Fruit fly (Drosophila melanogaster): ENCODE data around the gene sgl.

The sgl gene

dm6 chr3L:6925843-6926242, 38.7 kb downstream of the sgl start (continued):
- no peak for TF ChIP-seq knrl (GFP tag; IDR thresholded peaks at IDR 0.05; ENCODE audit: partially characterized antibody)
- TF ChIP-seq CG8478 (optimal IDR thresholded peaks at IDR 0.05), result peak; percentile 11
- no peak for TF ChIP-seq CG10321 (GFP tag; IDR thresholded peaks at IDR 0.05)
- TF ChIP-seq HmgZ (tag; optimal IDR thresholded peaks at IDR 0.05), result no peak
- TF ChIP-seq CG7928 (GFP tag; optimal IDR thresholded peaks at IDR 0.05), result no peak
- TF ChIP-seq CG17385 (GFP tag; optimal IDR thresholded peaks at IDR 0.05), result peak; percentile 87
- TF ChIP-seq NC2α (GFP tag; optimal IDR thresholded peaks at IDR 0.05), result no peak
- TF ChIP-seq da (GFP tag; optimal IDR thresholded peaks at IDR 0.05), result no peak
- TF ChIP-seq CG16813 (GFP tag; IDR thresholded peaks at IDR 0.05; ENCODE audit: partially characterized antibody), result no peak
- TF ChIP-seq Deaf1 (tag; optimal IDR thresholded peaks at IDR 0.05), result peak; percentile 69
- no peak for TF ChIP-seq CG1529 (GFP tag; optimal IDR thresholded peaks at IDR 0.05)
- TF ChIP-seq peb (GFP tag; IDR thresholded peaks at IDR 0.05), result no peak
- no peak for TF ChIP-seq Poxn (GFP tag; IDR thresholded peaks at IDR 0.05)
- peak; percentile 79 for TF ChIP-seq cg (GFP tag; optimal IDR thresholded peaks at IDR 0.05)
- no peak for TF ChIP-seq CG9215 (GFP tag; IDR thresholded peaks at IDR 0.05)
- TF ChIP-seq CG10959 (GFP tag; IDR thresholded peaks at IDR 0.05), result 0 out of 2 replicates have a peak, but pooled peaks have one; percentile 31
- no peak for TF ChIP-seq corto (GFP tag; optimal IDR thresholded peaks at IDR 0.05)
- peak; percentile 62 for TF ChIP-seq ci (GFP tag; IDR thresholded peaks at IDR 0.05)
- no peak for TF ChIP-seq Hr39 (optimal IDR thresholded peaks at IDR 0.05)
- no peak for TF ChIP-seq CoRest (tag; optimal IDR thresholded peaks at IDR 0.05)
- no peak for TF ChIP-seq Lim3 (GFP tag; IDR thresholded peaks at IDR 0.05)
- no peak for TF ChIP-seq ATbp (GFP tag; optimal IDR thresholded peaks at IDR 0.05)
- TF ChIP-seq CG6175 (GFP tag; IDR thresholded peaks at IDR 0.05), result no peak
- no peak for TF ChIP-seq ac (GFP tag; optimal IDR thresholded peaks at IDR 0.05)
- TF ChIP-seq CG9932 (GFP tag; IDR thresholded peaks at IDR 0.05), result no peak
- no peak for TF ChIP-seq CG14965 (GFP tag; optimal IDR thresholded peaks at IDR 0.05; ENCODE audit: borderline replicate concordance)
- TF ChIP-seq E2f1 (GFP tag; IDR thresholded peaks at IDR 0.05), result no peak
- TF ChIP-seq bbx (GFP tag; IDR thresholded peaks at IDR 0.05; ENCODE audit: partially characterized antibody), result no peak
- TF ChIP-seq cad (GFP tag; optimal IDR thresholded peaks at IDR 0.05), result no peak
- TF ChIP-seq chinmo (GFP tag; IDR thresholded peaks at IDR 0.05; ENCODE audit: partially characterized antibody), result 0 out of 4 replicates have a peak, but pooled peaks have one; percentile 35
- TF ChIP-seq pum (GFP tag; optimal IDR thresholded peaks at IDR 0.05), result no peak
- no peak for TF ChIP-seq gcm2 (GFP tag; optimal IDR thresholded peaks at IDR 0.05)
- no peak for TF ChIP-seq CG4820 (GFP tag; optimal IDR thresholded peaks at IDR 0.05)
- TF ChIP-seq CG12236 (GFP tag; optimal IDR thresholded peaks at IDR 0.05), result no peak
- no peak for TF ChIP-seq CG9727 (GFP tag; optimal IDR thresholded peaks at IDR 0.05)
- TF ChIP-seq Sry-δ (GFP tag; optimal IDR thresholded peaks at IDR 0.05), result no peak
- no peak for TF ChIP-seq danr (GFP tag; IDR thresholded peaks at IDR 0.05)
- TF ChIP-seq sna (GFP tag; IDR thresholded peaks at IDR 0.05; ENCODE audit: partially characterized antibody), result no peak
- 0 out of 3 replicates have a peak, but pooled peaks have one; percentile 40 for TF ChIP-seq Opbp (GFP tag; IDR thresholded peaks at IDR 0.05; ENCODE audit: partially characterized antibody)
- TF ChIP-seq CG17361 (GFP tag; IDR thresholded peaks at IDR 0.05), result no peak
- no peak for TF ChIP-seq CG12659 (GFP tag; optimal IDR thresholded peaks at IDR 0.05)
- no peak for TF ChIP-seq CG8281 (tag; optimal IDR thresholded peaks at IDR 0.05)
- TF ChIP-seq CG2199 (GFP tag; IDR thresholded peaks at IDR 0.05), result peak; percentile 70; the same call in 1 of the 3 replicates
- no peak for TF ChIP-seq nerfin-1 (tag; optimal IDR thresholded peaks at IDR 0.05)
- TF ChIP-seq CG34224 (GFP tag; IDR thresholded peaks at IDR 0.05; ENCODE audit: partially characterized antibody), result no peak

Measured in whole organism, embryonic.